Worm (Caenorhabditis elegans) whole organism, mixed stage, embryonic: ENCODE results near the gene srd-12.

Experiments
- M03D4.4 ChIP-seq: sonication (generic microtip); optimal IDR thresholded peaks from 2 replicates; lab custom pipeline; 2017; ENCODE audit warnings: mild to moderate bottlenecking, missing genetic modification characterization, missing compliant biosample characterization
- elt-1 ChIP-seq: sonication (generic microtip); optimal IDR thresholded peaks from 2 replicates; lab custom pipeline; 2017; ENCODE audit warnings: missing genetic modification characterization, mild to moderate bottlenecking, missing compliant biosample characterization, antibody characterized with exemption, moderate library complexity, borderline replicate concordance; ENCODE audit not compliant: insufficient read depth
- elt-3 ChIP-seq: fragments of 150-350 bp; optimal IDR thresholded peaks from 2 replicates; lab custom pipeline; 2014; ENCODE audit warnings: missing biosample characterization, missing genetic modification characterization
- nhr-12 ChIP-seq: fragments of 150-350 bp; optimal IDR thresholded peaks from 2 replicates; lab custom pipeline; 2014; ENCODE audit warnings: missing biosample characterization, missing genetic modification characterization
- pha-4 ChIP-seq: fragments of 150-350 bp; optimal IDR thresholded peaks from 2 replicates; lab custom pipeline; 2018; ENCODE audit warnings: missing biosample characterization, missing genetic modification reagents, missing genetic modification characterization
- unc-62 ChIP-seq: fragments of 150-350 bp; optimal IDR thresholded peaks from 2 replicates; lab custom pipeline; 2014; ENCODE audit warnings: missing biosample characterization, missing genetic modification reagents, missing genetic modification characterization
- ztf-11 ChIP-seq: fragments of 150-350 bp; optimal IDR thresholded peaks from 2 replicates; lab custom pipeline; 2014; ENCODE audit warnings: missing biosample characterization, missing genetic modification characterization

DNA sequence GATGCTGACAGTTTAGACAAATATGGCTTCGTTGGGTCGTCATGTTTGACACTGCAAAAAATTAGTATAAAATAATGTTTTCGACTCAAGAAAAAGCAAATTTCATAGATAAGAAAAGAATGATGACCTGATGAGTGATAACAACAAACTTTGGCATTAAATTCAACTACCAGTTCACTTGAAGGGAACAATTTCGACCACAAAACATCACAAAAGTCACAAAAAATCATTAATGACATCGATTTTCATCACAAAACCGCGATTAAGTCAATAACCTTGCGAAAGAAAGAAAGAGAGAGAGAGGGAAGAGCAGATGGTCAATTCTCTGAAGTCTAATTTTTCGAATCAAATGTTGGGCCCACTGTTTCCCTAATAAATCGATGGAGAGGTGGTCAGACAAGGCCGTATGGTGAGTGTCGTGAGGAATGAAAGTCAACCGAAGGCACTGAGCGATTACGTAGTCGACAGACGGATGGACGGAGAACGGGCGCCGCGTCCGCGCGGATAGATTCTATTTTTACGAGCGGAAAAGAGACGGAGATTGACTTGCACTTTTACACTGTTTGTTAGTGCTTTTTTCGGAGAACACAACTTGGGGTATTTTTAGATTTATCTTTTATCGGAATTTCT lies 34.4 kb upstream of the srd-12 start, which contains the start of gene bec-1:
- TF ChIP-seq elt-3 (tag; lab: Kevin White, UChicago) (no peak), elt-1 (tag; lab: Kevin White, UChicago) (no peak), unc-62 (GFP tag; lab: Kevin White, UChicago) (no peak), ztf-11 (tag; lab: Kevin White, UChicago) (no peak), M03D4.4 (tag; lab: Kevin White, UChicago) (no peak), pha-4 (no peak), nhr-12 (tag; lab: Kevin White, UChicago) (no peak)
